Worm (Caenorhabditis elegans) whole organism, L2 larva: Measurements from ENCODE around the gene F58B4.5.

ENCODE experiments used
- F13H6.1 ChIP-seq: sonication (generic microtip); optimal IDR thresholded peaks from 2 replicates; lab custom pipeline; 2016; ENCODE audit warnings: missing genetic modification characterization, missing compliant biosample characterization
- R02D3.7 ChIP-seq: fragments of 150-350 bp; optimal IDR thresholded peaks from 2 replicates; lab custom pipeline; 2014; ENCODE audit warnings: missing biosample characterization, missing genetic modification characterization
- Y55F3AM.14 ChIP-seq: fragments of 200-800 bp; sonication (Bioruptor generic); optimal IDR thresholded peaks from 2 replicates; lab custom pipeline; 2018; ENCODE audit warnings: mild to moderate bottlenecking, missing genetic modification characterization, missing compliant biosample characterization
- ZK546.5 ChIP-seq: sonication (generic microtip); optimal IDR thresholded peaks from 2 replicates; lab custom pipeline; 2017; ENCODE audit warnings: missing biosample characterization, missing genetic modification characterization
- alr-1 ChIP-seq: fragments of 150-350 bp; optimal IDR thresholded peaks from 2 replicates; lab custom pipeline; 2014; ENCODE audit warnings: missing biosample characterization, missing genetic modification characterization
- aly-2 ChIP-seq: fragments of 150-350 bp; optimal IDR thresholded peaks from 2 replicates; lab custom pipeline; 2014; ENCODE audit warnings: missing biosample characterization, missing genetic modification characterization
- ama-1 ChIP-seq: fragments of 150-350 bp; optimal IDR thresholded peaks from 2 replicates; lab custom pipeline; 2018; ENCODE audit warnings: inconsistent platforms
- blmp-1 ChIP-seq: sonication (generic microtip); optimal IDR thresholded peaks from 2 replicates; lab custom pipeline; 2017; ENCODE audit warnings: missing genetic modification characterization, mild to moderate bottlenecking, missing compliant biosample characterization, antibody characterized with exemption, moderate library complexity; ENCODE audit not compliant: insufficient read depth
- ceh-16 ChIP-seq: fragments of 150-350 bp; optimal IDR thresholded peaks from 2 replicates; lab custom pipeline; 2014; ENCODE audit warnings: missing biosample characterization, missing genetic modification characterization
- crh-2 ChIP-seq: sonication (generic microtip); optimal IDR thresholded peaks from 2 replicates; lab custom pipeline; 2017; ENCODE audit warnings: missing biosample characterization, missing genetic modification characterization
- egl-27 ChIP-seq: sonication (generic microtip); optimal IDR thresholded peaks from 3 replicates; lab custom pipeline; 2017; ENCODE audit warnings: missing biosample characterization, missing genetic modification reagents, missing genetic modification characterization
- elt-3 ChIP-seq: sonication (generic microtip); optimal IDR thresholded peaks from 2 replicates; lab custom pipeline; 2017; ENCODE audit warnings: missing biosample characterization, missing genetic modification characterization
- fos-1 ChIP-seq: fragments of 150-350 bp; optimal IDR thresholded peaks from 2 replicates; lab custom pipeline; 2014; ENCODE audit warnings: missing biosample characterization, missing genetic modification characterization
- gmeb-1 ChIP-seq: fragments of 150-350 bp; optimal IDR thresholded peaks from 2 replicates; lab custom pipeline; 2014; ENCODE audit warnings: missing biosample characterization, missing genetic modification characterization
- lin-39 ChIP-seq: fragments of 150-350 bp; optimal IDR thresholded peaks from 2 replicates; lab custom pipeline; 2014; ENCODE audit warnings: missing biosample characterization, missing genetic modification reagents, missing genetic modification characterization
- lsy-2 ChIP-seq, 2 experiments: fragments of 150-350 bp in 1 of 2; sonication (generic microtip) in 1 of 2; optimal IDR thresholded peaks; 2 replicates each; lab custom pipeline; 2014 to 2017; ENCODE audit warnings: missing biosample characterization in 2 of 2, missing genetic modification characterization in 2 of 2
- mab-5 ChIP-seq: fragments of 150-350 bp; optimal IDR thresholded peaks from 2 replicates; lab custom pipeline; 2014; ENCODE audit warnings: missing biosample characterization, missing genetic modification characterization
- mbf-1 ChIP-seq: sonication (generic microtip); optimal IDR thresholded peaks from 2 replicates; lab custom pipeline; 2017; ENCODE audit warnings: missing biosample characterization, missing genetic modification characterization
- nhr-10 ChIP-seq: sonication (generic microtip); optimal IDR thresholded peaks from 2 replicates; lab custom pipeline; 2017; ENCODE audit warnings: missing biosample characterization, missing genetic modification characterization
- nhr-12 ChIP-seq: fragments of 150-350 bp; optimal IDR thresholded peaks from 2 replicates; lab custom pipeline; 2014; ENCODE audit warnings: missing biosample characterization, missing genetic modification characterization
- nhr-21 ChIP-seq: fragments of 150-350 bp; optimal IDR thresholded peaks from 2 replicates; lab custom pipeline; 2014; ENCODE audit warnings: missing biosample characterization, missing genetic modification characterization
- nhr-237 ChIP-seq: fragments of 150-350 bp; optimal IDR thresholded peaks from 2 replicates; lab custom pipeline; 2014; ENCODE audit warnings: missing biosample characterization, missing genetic modification characterization
- nhr-25 ChIP-seq: fragments of 150-350 bp; sonication (generic microtip); optimal IDR thresholded peaks from 3 replicates; lab custom pipeline; 2014; ENCODE audit warnings: missing biosample characterization, missing genetic modification characterization
- nhr-6 ChIP-seq: fragments of 150-350 bp; optimal IDR thresholded peaks from 2 replicates; lab custom pipeline; 2014; ENCODE audit warnings: missing biosample characterization, missing genetic modification characterization
- nhr-77 ChIP-seq: fragments of 150-350 bp; optimal IDR thresholded peaks from 2 replicates; lab custom pipeline; 2014; ENCODE audit warnings: missing biosample characterization, missing genetic modification characterization
- sma-3 ChIP-seq: sonication (generic microtip); optimal IDR thresholded peaks from 2 replicates; lab custom pipeline; 2016; ENCODE audit warnings: missing genetic modification reagents, missing genetic modification characterization, missing compliant biosample characterization
- sma-9 ChIP-seq, 2 experiments: fragments of 150-350 bp in 1 of 2; sonication (generic microtip) in 1 of 2; optimal IDR thresholded peaks; 2 replicates each; lab custom pipeline; 2014 to 2016; ENCODE audit warnings: missing genetic modification characterization in 2 of 2, mild to moderate bottlenecking in 1 of 2, missing biosample characterization in 1 of 2, missing compliant biosample characterization in 1 of 2, missing genetic modification reagents in 1 of 2, moderate library complexity in 1 of 2
- unc-62 ChIP-seq: fragments of 150-350 bp; optimal IDR thresholded peaks from 2 replicates; lab custom pipeline; 2014; ENCODE audit warnings: missing biosample characterization, missing genetic modification reagents, missing genetic modification characterization
- zag-1 ChIP-seq: fragments of 150-350 bp; optimal IDR thresholded peaks from 2 replicates; lab custom pipeline; 2014; ENCODE audit warnings: missing biosample characterization, missing genetic modification characterization
- ztf-1 ChIP-seq: fragments of 200-800 bp; sonication (Bioruptor generic); conservative IDR thresholded peaks from 2 replicates; pipeline ENCODE4 v1.3.6; 2022; ENCODE audit warnings: missing genetic modification characterization, missing compliant biosample characterization
- ztf-4 ChIP-seq: fragments of 150-350 bp; optimal IDR thresholded peaks from 2 replicates; lab custom pipeline; 2014; ENCODE audit warnings: missing biosample characterization, missing genetic modification characterization

F58B4.5 gene

ce11 chrV:10932411-10932810 lies at the start of gene F58B4.5:
Gene F58B4.5, plus strand, starts transcription at chrV:10932693.
- TF ChIP-seq crh-2 (peak; percentile 54), ztf-1 (GFP tag; lab: Robert Waterston, UW) (no peak), nhr-6 (tag; lab: Kevin White, UChicago) (no peak), sma-9 (GFP tag; optimal IDR thresholded peaks at IDR 0.05; lab: Kevin White, UChicago) (peak; percentile 71), sma-9 (tag; optimal IDR thresholded peaks at IDR 0.05; lab: Kevin White, UChicago) (no peak), fos-1 (tag; lab: Kevin White, UChicago) (peak; percentile 43)

- TF ChIP-seq nhr-77 (tag; lab: Kevin White, UChicago) (no peak), Y55F3AM.14 (GFP tag; lab: Kevin White, UChicago) (no peak), ZK546.5 (tag; lab: Kevin White, UChicago) (no peak), elt-3 (tag; lab: Kevin White, UChicago) (no peak), nhr-6 (tag; lab: Kevin White, UChicago) (no peak), egl-27 (tag; lab: Kevin White, UChicago) (no peak), R02D3.7 (tag; lab: Kevin White, UChicago) (no peak), nhr-12 (no peak), ztf-4 (tag; lab: Kevin White, UChicago) (no peak), mbf-1 (tag; lab: Kevin White, UChicago) (no peak), ceh-16 (tag; lab: Kevin White, UChicago) (no peak), sma-3 (GFP tag; lab: Kevin White, UChicago) (no peak), unc-62 (no peak), ztf-1 (GFP tag; lab: Robert Waterston, UW) (no peak)
Observed at ce11 chrV:10883478-10883877, 49.0 kb upstream of the F58B4.5 start, which contains the start of gene F32D8.2. Gene F32D8.2, plus strand, starts transcription at chrV:10883778.

DNA sequence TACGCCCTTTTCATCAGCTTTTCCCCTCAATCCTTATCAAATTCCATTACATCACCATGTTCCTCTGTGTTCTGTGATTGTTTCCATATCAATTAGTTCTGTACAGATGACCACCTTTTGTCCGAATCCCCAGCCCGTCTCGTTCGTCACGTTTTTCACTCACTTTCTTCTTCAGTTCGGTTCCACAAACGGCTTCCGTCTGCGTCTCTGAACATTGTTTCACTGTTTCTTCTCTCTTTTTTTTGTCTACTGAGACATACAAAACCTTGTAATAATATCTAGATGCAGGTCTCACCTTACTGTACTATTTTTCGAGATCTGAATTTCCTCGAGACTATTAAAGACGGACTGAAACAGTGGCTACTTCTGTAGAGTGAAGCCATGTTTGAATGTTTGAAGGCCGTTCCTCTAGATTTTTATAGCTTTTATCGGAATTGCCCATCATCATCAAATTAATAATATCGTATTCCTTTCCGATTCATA lies 46.0 kb upstream of the F58B4.5 start, which contains the start of gene F32D8.3:
Gene F32D8.3, plus strand, starts transcription at position 433 of the 483 bp plus-strand sequence.
- peak; percentile 71 for TF ChIP-seq blmp-1
- TF ChIP-seq mab-5 (tag; lab: Kevin White, UChicago), result no peak
- TF ChIP-seq R02D3.7 (tag; lab: Kevin White, UChicago), result no peak
- peak; percentile 19 for TF ChIP-seq nhr-25
- no peak for TF ChIP-seq zag-1
- no peak for TF ChIP-seq lsy-2 (tag; optimal IDR thresholded peaks at IDR 0.05; lab: Kevin White, UChicago)
- TF ChIP-seq nhr-237 (tag; lab: Kevin White, UChicago), result no peak
- peak; percentile 39 for TF ChIP-seq nhr-21 (tag; lab: Kevin White, UChicago)
- no peak for TF ChIP-seq mbf-1 (tag; lab: Kevin White, UChicago)
- no peak for TF ChIP-seq gmeb-1 (tag; lab: Kevin White, UChicago)
- TF ChIP-seq aly-2 (tag; lab: Kevin White, UChicago), result no peak
- no peak for TF ChIP-seq ama-1 (lab: Kevin White, UChicago)
- no peak for TF ChIP-seq unc-62
- no peak for TF ChIP-seq ceh-16 (tag; lab: Kevin White, UChicago)
- no peak for TF ChIP-seq alr-1 (tag; lab: Kevin White, UChicago)
- TF ChIP-seq Y55F3AM.14 (GFP tag; lab: Kevin White, UChicago), result no peak
- no peak for TF ChIP-seq F13H6.1 (tag; lab: Kevin White, UChicago)
- no peak for TF ChIP-seq nhr-12
- peak; percentile 16 for TF ChIP-seq sma-9 (GFP tag; optimal IDR thresholded peaks at IDR 0.05; lab: Kevin White, UChicago)
- TF ChIP-seq sma-9 (tag; optimal IDR thresholded peaks at IDR 0.05; lab: Kevin White, UChicago), result no peak
- TF ChIP-seq lin-39, result no peak
- no peak for TF ChIP-seq egl-27 (tag; lab: Kevin White, UChicago)
- no peak for TF ChIP-seq elt-3 (tag; lab: Kevin White, UChicago)
- TF ChIP-seq ztf-1 (GFP tag; lab: Robert Waterston, UW), result no peak
- TF ChIP-seq, all 48 proteins: peak for 4

ce11 chrV:10887564-10887963 lies 44.9 kb upstream of the F58B4.5 start:
- TF ChIP-seq Y55F3AM.14 (GFP tag; lab: Kevin White, UChicago) (peak; percentile 83), nhr-6 (tag; lab: Kevin White, UChicago) (no peak), mbf-1 (tag; lab: Kevin White, UChicago) (no peak), nhr-25 (no peak), ztf-4 (tag; lab: Kevin White, UChicago) (no peak), zag-1 (no peak)

- no peak for TF ChIP-seq nhr-10 (tag; lab: Kevin White, UChicago)
- TF ChIP-seq sma-9 (GFP tag; optimal IDR thresholded peaks at IDR 0.05; lab: Kevin White, UChicago), result peak; percentile 11
- no peak for TF ChIP-seq sma-9 (tag; optimal IDR thresholded peaks at IDR 0.05; lab: Kevin White, UChicago)
Observed at ce11 chrV:10888153-10888552, 44.3 kb upstream of the F58B4.5 start.
